Worm (Caenorhabditis elegans) whole organism, young adult: Measurements from ENCODE around the gene F01G10.9.

Experiments used
- T26A5.8 ChIP-seq: sonication (generic microtip); optimal IDR thresholded peaks from 2 replicates; lab custom pipeline; 2016; ENCODE audit warnings: missing genetic modification characterization, missing compliant biosample characterization
- ama-1 ChIP-seq, 3 experiments: fragments of 150-350 bp in 1 of 3; sonication (generic microtip) in 2 of 3; optimal IDR thresholded peaks; 2 replicates each; lab custom pipeline; 2014 to 2018; ENCODE audit warnings: missing biosample characterization in 2 of 3, missing genetic modification characterization in 2 of 3, missing genetic modification reagents in 2 of 3
- ceh-100 ChIP-seq: fragments of 200-800 bp; sonication (Bioruptor generic); IDR thresholded peaks from 2 replicates; pipeline ENCODE4 v1.3.6; 2022; ENCODE audit warnings: missing genetic modification reagents, missing genetic modification characterization, missing compliant biosample characterization
- let-526 ChIP-seq: fragments of 200-800 bp; sonication (Bioruptor generic); IDR thresholded peaks from 2 replicates; pipeline ENCODE4 v1.3.6; 2022; ENCODE audit warnings: missing genetic modification reagents, missing genetic modification characterization, missing compliant biosample characterization
- lin-35 ChIP-seq, 3 experiments: fragments of 150-350 bp in 2 of 3; sonication (generic microtip) in 1 of 3; optimal IDR thresholded peaks; 2 replicates each; lab custom pipeline; 2014 to 2018; ENCODE audit warnings: missing biosample characterization in 3 of 3, missing genetic modification characterization in 3 of 3, missing genetic modification reagents in 3 of 3
- lin-54 ChIP-seq: fragments of 200-800 bp; sonication (Bioruptor generic); optimal IDR thresholded peaks from 2 replicates; lab custom pipeline; 2018; ENCODE audit warnings: mild to moderate bottlenecking, missing genetic modification characterization, missing compliant biosample characterization
- nhr-80 ChIP-seq: sonication (generic microtip); optimal IDR thresholded peaks from 2 replicates; lab custom pipeline; 2016; ENCODE audit warnings: missing genetic modification characterization, missing compliant biosample characterization
- unc-62 ChIP-seq: fragments of 150-350 bp; optimal IDR thresholded peaks from 2 replicates; lab custom pipeline; 2014; ENCODE audit warnings: missing biosample characterization, missing genetic modification reagents, missing genetic modification characterization

DNA sequence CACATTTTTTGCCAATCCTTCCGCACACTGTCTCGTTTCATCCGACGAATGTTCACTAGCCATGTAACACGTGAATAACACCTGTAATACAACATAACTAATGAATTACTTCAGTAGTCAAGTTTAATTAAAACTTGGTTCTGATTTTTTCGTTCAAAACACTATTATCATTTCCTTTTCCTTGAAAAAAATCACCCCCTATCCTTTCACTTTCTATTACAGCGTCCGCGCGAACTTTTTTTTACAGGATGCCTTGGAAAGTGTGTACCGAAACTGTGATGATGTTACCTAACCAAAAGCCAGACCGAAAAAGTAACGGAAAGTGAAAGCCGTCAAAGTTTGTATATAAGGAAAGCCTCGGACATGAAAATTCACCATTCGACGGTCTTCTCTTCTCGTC lies 43.4 kb downstream of the F01G10.9 start, which contains the start of gene col-124:
- no peak for TF ChIP-seq ama-1 (optimal IDR thresholded peaks at IDR 0.05; lab: Kevin White, UChicago)
- no peak for TF ChIP-seq ama-1 (GFP tag; optimal IDR thresholded peaks at IDR 0.05; lab: Kevin White, UChicago)
- TF ChIP-seq T26A5.8 (tag; lab: Kevin White, UChicago), result no peak
- TF ChIP-seq let-526, result no peak
- TF ChIP-seq unc-62 (GFP tag; lab: Kevin White, UChicago), result no peak
- TF ChIP-seq ceh-100 (GFP tag; lab: Robert Waterston, UW), result no peak
- TF ChIP-seq lin-35 (GFP tag; optimal IDR thresholded peaks at IDR 0.05; lab: Kevin White, UChicago), result no peak
- TF ChIP-seq lin-54 (GFP tag; lab: Kevin White, UChicago), result no peak
- TF ChIP-seq nhr-80 (tag; lab: Kevin White, UChicago), result no peak
